Fruit fly (Drosophila melanogaster): ENCODE data around the gene ChLD3.

Gene ChLD3

dm6 chr2L:16720707-16721700 lies 17.6 kb upstream of the ChLD3 start (continued):
- TF ChIP-seq GATAd (GFP tag; optimal IDR thresholded peaks at IDR 0.05) (peak; percentile 91), woc (GFP tag; optimal IDR thresholded peaks at IDR 0.05) (peak; percentile 86), h (GFP tag; optimal IDR thresholded peaks at IDR 0.05) (peak; percentile 98), Sp1 (GFP tag; optimal IDR thresholded peaks at IDR 0.05) (peak; percentile 96), Myc (optimal IDR thresholded peaks at IDR 0.05) (no peak), Mio (GFP tag; optimal IDR thresholded peaks at IDR 0.05) (peak; percentile 38), jim (GFP tag; optimal IDR thresholded peaks at IDR 0.05) (no peak), foxo (GFP tag; optimal IDR thresholded peaks at IDR 0.05) (peak; percentile 73 to 98)

- TF ChIP-seq sage (GFP tag; optimal IDR thresholded peaks at IDR 0.05), result no peak
- no peak for TF ChIP-seq fru (GFP tag; optimal IDR thresholded peaks at IDR 0.05)
Observed at dm6 chr2L:16722596-16722995, 16.1 kb upstream of the ChLD3 start.

dm6 chr2L:16727578-16728023 lies 11.0 kb upstream of the ChLD3 start, which contains the start of gene VhaSFD:
VhaSFD (minus strand) TSS chr2L:16727826.
- no peak for TF ChIP-seq jim (GFP tag; optimal IDR thresholded peaks at IDR 0.05)
- TF ChIP-seq GATAd (GFP tag; optimal IDR thresholded peaks at IDR 0.05), result no peak
- TF ChIP-seq Dif (GFP tag; optimal IDR thresholded peaks at IDR 0.05; ENCODE audit: partially characterized antibody), result no peak
- no peak for TF ChIP-seq woc (GFP tag; optimal IDR thresholded peaks at IDR 0.05)
- no peak for TF ChIP-seq Jra (GFP tag; optimal IDR thresholded peaks at IDR 0.05)
- TF ChIP-seq lola (GFP tag; optimal IDR thresholded peaks at IDR 0.05), result no peak
- no peak for TF ChIP-seq Hnf4 (GFP tag; optimal IDR thresholded peaks at IDR 0.05)
- no peak for TF ChIP-seq N (GFP tag; optimal IDR thresholded peaks at IDR 0.05)
- no peak for TF ChIP-seq ey (GFP tag; optimal IDR thresholded peaks at IDR 0.05)
- TF ChIP-seq usp (GFP tag; optimal IDR thresholded peaks at IDR 0.05), result no peak
- no peak for TF ChIP-seq CG32264 (GFP tag; optimal IDR thresholded peaks at IDR 0.05)
- no peak for TF ChIP-seq dsf (GFP tag; optimal IDR thresholded peaks at IDR 0.05; ENCODE audit: borderline replicate concordance)
- TF ChIP-seq Vsx2 (GFP tag; optimal IDR thresholded peaks at IDR 0.05; ENCODE audit: partially characterized antibody), result no peak
- no peak for TF ChIP-seq sv (GFP tag; optimal IDR thresholded peaks at IDR 0.05)
- peak; percentile 20 for TF ChIP-seq rgr (GFP tag; optimal IDR thresholded peaks at IDR 0.05)
- no peak for TF ChIP-seq dmrt93B (GFP tag; optimal IDR thresholded peaks at IDR 0.05)
- no peak for TF ChIP-seq sage (GFP tag; optimal IDR thresholded peaks at IDR 0.05)
- peak; percentile 34 for TF ChIP-seq HLH106 (tag; optimal IDR thresholded peaks at IDR 0.05)
- no peak for TF ChIP-seq dl (GFP tag; optimal IDR thresholded peaks at IDR 0.05; ENCODE audit: insufficient read depth in 1 of 2, partially characterized antibody in 2 of 2)
- peak; percentile 49 for TF ChIP-seq CG9705 (GFP tag; optimal IDR thresholded peaks at IDR 0.05)
- TF ChIP-seq Rel (GFP tag; optimal IDR thresholded peaks at IDR 0.05), result no peak
- peak; percentile 80 for TF ChIP-seq Rel (tag; optimal IDR thresholded peaks at IDR 0.05)
- no peak for TF ChIP-seq fru (GFP tag; optimal IDR thresholded peaks at IDR 0.05)
- TF ChIP-seq h (GFP tag; optimal IDR thresholded peaks at IDR 0.05), result no peak
- TF ChIP-seq brk (GFP tag; optimal IDR thresholded peaks at IDR 0.05), result no peak
- no peak for TF ChIP-seq CrebA (GFP tag; optimal IDR thresholded peaks at IDR 0.05; ENCODE audit: borderline replicate concordance)
- TF ChIP-seq psq (GFP tag; optimal IDR thresholded peaks at IDR 0.05), result no peak
- no peak for TF ChIP-seq Hr78 (GFP tag; optimal IDR thresholded peaks at IDR 0.05)
- TF ChIP-seq br (GFP tag; optimal IDR thresholded peaks at IDR 0.05), result no peak
- no peak for TF ChIP-seq Dfd (GFP tag; optimal IDR thresholded peaks at IDR 0.05)
- no peak for TF ChIP-seq pan (optimal IDR thresholded peaks at IDR 0.05)
- TF ChIP-seq Sp1 (GFP tag; optimal IDR thresholded peaks at IDR 0.05), result peak; percentile 35
- TF ChIP-seq foxo (GFP tag; optimal IDR thresholded peaks at IDR 0.05), result no peak
- TF ChIP-seq OdsH (GFP tag; optimal IDR thresholded peaks at IDR 0.05), result peak; percentile 29
- no peak for TF ChIP-seq Hr83 (GFP tag; optimal IDR thresholded peaks at IDR 0.05; ENCODE audit: poor library complexity, severe bottlenecking)
- no peak for TF ChIP-seq Mio (GFP tag; optimal IDR thresholded peaks at IDR 0.05)
- TF ChIP-seq Myc (optimal IDR thresholded peaks at IDR 0.05), result no peak

Data from whole organism, wandering third instar larva.